Fruit fly (Drosophila melanogaster): Measurements from ENCODE around the gene CG42558.

- TF ChIP-seq psq (optimal IDR thresholded peaks at IDR 0.05) (no peak), h (optimal IDR thresholded peaks at IDR 0.05) (no peak), insv (optimal IDR thresholded peaks at IDR 0.05) (no peak), Myc (optimal IDR thresholded peaks at IDR 0.05) (no peak), ttk (optimal IDR thresholded peaks at IDR 0.05) (no peak), Sin3A (optimal IDR thresholded peaks at IDR 0.05) (no peak)
These were observed 18.8 kb upstream of the CG42558 start, which contains the start of gene Capa for dm6 chr3R:29914246-29914645.

All from Kc167 (cell line).